Fruit fly (Drosophila melanogaster) Kc167 (cell line): ENCODE data around the gene futsch.

ENCODE experiments used
- Myc ChIP-seq: fragments of >200 bp; optimal IDR thresholded peaks from 2 replicates; lab custom pipeline; 2017; ENCODE audit warnings: missing external identifiers
- h ChIP-seq: fragments of >200 bp; optimal IDR thresholded peaks from 3 replicates; lab custom pipeline; 2018; ENCODE audit warnings: missing external identifiers
- psq ChIP-seq: fragments of >200 bp; optimal IDR thresholded peaks from 2 replicates; lab custom pipeline; 2017; ENCODE audit warnings: missing external identifiers

- TF ChIP-seq Myc (lab: Kevin White, UChicago) (no peak), psq (lab: Kevin White, UChicago) (no peak), h (lab: Kevin White, UChicago) (no peak)
Measured at dm6 chrX:1372667-1373066, 36.2 kb upstream of the futsch start.
